Worm (Caenorhabditis elegans) whole organism, L3 larva: ENCODE data around the gene ZK1193.2.

Source experiments
- R02D3.7 ChIP-seq: fragments of 150-350 bp; optimal IDR thresholded peaks from 2 replicates; lab custom pipeline; 2014; ENCODE audit warnings: missing biosample characterization, missing genetic modification characterization
- aly-2 ChIP-seq: fragments of 150-350 bp; optimal IDR thresholded peaks from 2 replicates; lab custom pipeline; 2014; ENCODE audit warnings: missing biosample characterization, missing genetic modification characterization
- egl-27 ChIP-seq: sonication (generic microtip); optimal IDR thresholded peaks from 4 replicates; lab custom pipeline; 2017; ENCODE audit warnings: missing biosample characterization, missing genetic modification reagents, missing genetic modification characterization
- lin-39 ChIP-seq: fragments of 150-350 bp; optimal IDR thresholded peaks from 2 replicates; lab custom pipeline; 2018; ENCODE audit warnings: missing biosample characterization, missing genetic modification reagents, missing genetic modification characterization
- mdl-1 ChIP-seq: fragments of 150-350 bp; optimal IDR thresholded peaks from 2 replicates; lab custom pipeline; 2014; ENCODE audit warnings: missing biosample characterization, missing genetic modification characterization
- nhr-28 ChIP-seq: fragments of 150-350 bp; optimal IDR thresholded peaks from 2 replicates; lab custom pipeline; 2014; ENCODE audit warnings: missing biosample characterization, missing genetic modification characterization
- pqm-1 ChIP-seq: fragments of 150-350 bp; optimal IDR thresholded peaks from 2 replicates; lab custom pipeline; 2017; ENCODE audit warnings: missing biosample characterization, missing genetic modification characterization, inconsistent platforms
- skn-1 ChIP-seq: fragments of 150-350 bp; optimal IDR thresholded peaks from 2 replicates; lab custom pipeline; 2014; ENCODE audit warnings: missing biosample characterization, missing genetic modification characterization
- snpc-4 ChIP-seq: fragments of 150-350 bp; optimal IDR thresholded peaks from 2 replicates; lab custom pipeline; 2014; ENCODE audit warnings: missing biosample characterization, missing genetic modification characterization
- unc-62 ChIP-seq: fragments of 150-350 bp; sonication (generic microtip); optimal IDR thresholded peaks from 4 replicates; lab custom pipeline; 2014; ENCODE audit warnings: missing biosample characterization, missing genetic modification reagents, missing genetic modification characterization
- ztf-11 ChIP-seq: fragments of 150-350 bp; optimal IDR thresholded peaks from 2 replicates; lab custom pipeline; 2014; ENCODE audit warnings: missing biosample characterization, missing genetic modification characterization
- ztf-4 ChIP-seq: fragments of 150-350 bp; optimal IDR thresholded peaks from 2 replicates; lab custom pipeline; 2014; ENCODE audit warnings: missing biosample characterization, missing genetic modification characterization

DNA sequence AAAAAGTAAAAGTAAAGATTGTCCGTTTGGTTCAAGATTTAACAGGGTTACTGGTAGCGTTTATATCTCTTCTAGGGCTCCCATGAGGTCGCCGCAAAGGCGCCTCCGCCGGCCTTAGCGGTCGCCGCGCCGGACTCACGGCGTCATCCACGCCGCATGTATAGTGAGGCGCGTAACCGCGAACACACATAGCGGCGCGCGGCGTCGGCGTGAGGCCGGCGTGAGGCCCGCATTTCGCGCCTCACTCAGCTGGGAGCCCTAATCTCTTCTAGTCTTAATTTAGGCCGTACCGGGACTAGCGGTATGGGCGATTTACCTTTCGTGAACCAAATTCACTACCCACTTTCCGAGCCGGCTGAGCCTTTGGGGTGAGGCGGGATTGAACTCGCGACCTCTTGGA is 36.2 kb upstream of the ZK1193.2 start:
- TF ChIP-seq lin-39 (tag; lab: Kevin White, UChicago) = no peak
- no peak for TF ChIP-seq ztf-4 (tag; lab: Kevin White, UChicago)
- TF ChIP-seq egl-27 (tag; lab: Kevin White, UChicago) = no peak
- TF ChIP-seq ztf-11 (tag; lab: Kevin White, UChicago) = no peak
- no peak for TF ChIP-seq nhr-28 (tag; lab: Kevin White, UChicago)
- TF ChIP-seq R02D3.7 (tag; lab: Kevin White, UChicago) = no peak
- no peak for TF ChIP-seq pqm-1 (tag; lab: Kevin White, UChicago)
- TF ChIP-seq skn-1 (tag; lab: Kevin White, UChicago) = no peak
- no peak for TF ChIP-seq snpc-4 (tag; lab: Kevin White, UChicago)
- no peak for TF ChIP-seq mdl-1 (tag; lab: Kevin White, UChicago)
- TF ChIP-seq unc-62 (GFP tag; lab: Kevin White, UChicago) = no peak
- no peak for TF ChIP-seq aly-2
